Fruit fly (Drosophila melanogaster): ENCODE results near the gene mRpL24.

- TF ChIP-seq EcR (GFP tag; optimal IDR thresholded peaks at IDR 0.05): no peak
- no peak for TF ChIP-seq Dll (optimal IDR thresholded peaks at IDR 0.05)
- TF ChIP-seq usp (GFP tag; optimal IDR thresholded peaks at IDR 0.05): no peak
- no peak for TF ChIP-seq pan (optimal IDR thresholded peaks at IDR 0.05)
- no peak for TF ChIP-seq psq (optimal IDR thresholded peaks at IDR 0.05)
Observed at dm6 chr2L:4950667-4951066, 5.5 kb upstream of the mRpL24 start, which contains the start of gene Jon25Biii.

Data from whole organism.